Worm (Caenorhabditis elegans) whole organism, midembryonic: ENCODE data around the gene srz-74.

Experiments
- T22C8.4 ChIP-seq: fragments of 200-800 bp; sonication (Bioruptor generic); IDR thresholded peaks from 2 replicates; pipeline ENCODE4 v1.3.6; 2022; ENCODE audit warnings: missing genetic modification characterization, missing compliant biosample characterization
- med-1 ChIP-seq: sonication (generic microtip); optimal IDR thresholded peaks from 2 replicates; lab custom pipeline; 2017; ENCODE audit warnings: missing genetic modification characterization, mild to moderate bottlenecking, missing compliant biosample characterization, antibody characterized with exemption, missing genetic modification reagents; ENCODE audit not compliant: insufficient read depth
- ref-1 ChIP-seq: fragments of 200-800 bp; sonication (Bioruptor generic); conservative IDR thresholded peaks from 2 replicates; pipeline ENCODE4 v1.3.6; 2022; ENCODE audit warnings: missing genetic modification reagents, missing genetic modification characterization, missing compliant biosample characterization

DNA sequence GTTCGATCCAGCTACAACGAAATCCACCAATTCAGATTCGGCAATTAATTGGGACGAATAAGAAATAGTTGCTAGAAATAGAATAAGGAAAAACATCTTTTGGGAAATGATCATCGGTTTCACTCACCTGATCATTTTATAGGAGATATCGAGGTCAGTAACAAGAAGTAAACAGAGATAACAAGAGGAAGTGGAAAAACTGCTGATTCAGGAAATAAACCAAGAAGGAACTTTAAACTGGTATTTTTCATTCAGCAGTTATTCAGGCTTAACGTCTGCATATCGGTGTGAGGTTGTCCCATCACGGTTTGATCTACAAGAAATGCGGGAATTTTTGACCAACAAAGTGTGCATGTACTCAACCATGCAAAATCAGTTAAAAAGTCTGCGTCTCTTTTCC, 740 bp upstream of the srz-74 start, which contains the start of gene K03D3.2:
- TF ChIP-seq ref-1 (GFP tag; lab: Robert Waterston, UW), result no peak
- TF ChIP-seq T22C8.4 (GFP tag; lab: Robert Waterston, UW), result no peak
- no peak for TF ChIP-seq med-1 (GFP tag; lab: Kevin White, UChicago)
